Worm (Caenorhabditis elegans) whole organism, midembryonic: ENCODE measurements around the gene F41E6.7.

ENCODE experiments used
- T22C8.4 ChIP-seq: fragments of 200-800 bp; sonication (Bioruptor generic); IDR thresholded peaks from 2 replicates; pipeline ENCODE4 v1.3.6; 2022; ENCODE audit warnings: missing genetic modification characterization, missing compliant biosample characterization
- cog-1 ChIP-seq: sonication (generic microtip); optimal IDR thresholded peaks from 2 replicates; lab custom pipeline; 2016; ENCODE audit warnings: missing genetic modification characterization, missing compliant biosample characterization
- flt-1 ChIP-seq: fragments of 200-800 bp; sonication (Bioruptor generic); IDR thresholded peaks from 2 replicates; pipeline ENCODE4 v1.3.6; 2022; ENCODE audit warnings: missing genetic modification characterization, missing compliant biosample characterization
- klf-2 ChIP-seq: fragments of 200-800 bp; sonication (Bioruptor generic); conservative IDR thresholded peaks from 2 replicates; pipeline ENCODE4 v1.3.6; 2022; ENCODE audit warnings: missing genetic modification reagents, missing genetic modification characterization, missing compliant biosample characterization
- med-1 ChIP-seq: sonication (generic microtip); optimal IDR thresholded peaks from 2 replicates; lab custom pipeline; 2017; ENCODE audit warnings: missing genetic modification characterization, mild to moderate bottlenecking, missing compliant biosample characterization, antibody characterized with exemption, missing genetic modification reagents; ENCODE audit not compliant: insufficient read depth
- ref-1 ChIP-seq: fragments of 200-800 bp; sonication (Bioruptor generic); conservative IDR thresholded peaks from 2 replicates; pipeline ENCODE4 v1.3.6; 2022; ENCODE audit warnings: missing genetic modification reagents, missing genetic modification characterization, missing compliant biosample characterization
- tab-1 ChIP-seq: fragments of 200-800 bp; sonication (Bioruptor generic); IDR thresholded peaks from 2 replicates; pipeline ENCODE4 v1.3.6; 2022; ENCODE audit warnings: missing genetic modification characterization, missing compliant biosample characterization
- ztf-23 ChIP-seq: fragments of 200-800 bp; sonication (Bioruptor generic); IDR thresholded peaks from 2 replicates; pipeline ENCODE4 v1.3.6; 2022; ENCODE audit warnings: missing genetic modification reagents, missing genetic modification characterization, missing compliant biosample characterization
- ztf-29 ChIP-seq: fragments of 200-800 bp; sonication (Bioruptor generic); IDR thresholded peaks from 2 replicates; pipeline ENCODE4 v1.3.6; 2022; ENCODE audit warnings: missing genetic modification reagents, missing genetic modification characterization, missing compliant biosample characterization

F41E6.7 gene

ce11 chrV:8599192-8599591 is at the start of gene F41E6.7:
F41E6.7 (minus strand) TSS chrV:8599292.
- TF ChIP-seq ztf-29 (no peak), klf-2 (no peak), flt-1 (GFP tag; lab: Robert Waterston, UW) (no peak), cog-1 (no peak), tab-1 (GFP tag; lab: Robert Waterston, UW) (no peak), ref-1 (GFP tag; lab: Robert Waterston, UW) (no peak), T22C8.4 (GFP tag; lab: Robert Waterston, UW) (no peak), med-1 (GFP tag; lab: Kevin White, UChicago) (no peak), ztf-23 (no peak)

- TF ChIP-seq med-1 (GFP tag; lab: Kevin White, UChicago) (no peak), ztf-29 (no peak), cog-1 (no peak), flt-1 (GFP tag; lab: Robert Waterston, UW) (no peak), ref-1 (GFP tag; lab: Robert Waterston, UW) (no peak), ztf-23 (no peak), tab-1 (GFP tag; lab: Robert Waterston, UW) (no peak), klf-2 (no peak)
These were observed 49.2 kb upstream of the F41E6.7 start for ce11 chrV:8648251-8648650.

ce11 chrV:8643093-8643492 is 44.0 kb upstream of the F41E6.7 start, which contains the start of gene asp-13:
asp-13 (minus strand) TSS chrV:8643193.
- no peak for TF ChIP-seq med-1 (GFP tag; lab: Kevin White, UChicago)
- TF ChIP-seq ref-1 (GFP tag; lab: Robert Waterston, UW), result no peak
- no peak for TF ChIP-seq ztf-29
- TF ChIP-seq tab-1 (GFP tag; lab: Robert Waterston, UW), result no peak
- TF ChIP-seq ztf-23, result no peak
- no peak for TF ChIP-seq flt-1 (GFP tag; lab: Robert Waterston, UW)
- no peak for TF ChIP-seq cog-1
- no peak for TF ChIP-seq klf-2
- TF ChIP-seq T22C8.4 (GFP tag; lab: Robert Waterston, UW), result no peak

ce11 chrV:8641266-8641665 is 42.2 kb upstream of the F41E6.7 start, which contains the start of gene F28A12.3:
F28A12.3 (minus strand) TSS chrV:8641366.
- no peak for TF ChIP-seq klf-2
- TF ChIP-seq ztf-23, result no peak
- no peak for TF ChIP-seq ref-1 (GFP tag; lab: Robert Waterston, UW)
- TF ChIP-seq tab-1 (GFP tag; lab: Robert Waterston, UW), result no peak
- no peak for TF ChIP-seq ztf-29
- TF ChIP-seq flt-1 (GFP tag; lab: Robert Waterston, UW), result no peak
- no peak for TF ChIP-seq T22C8.4 (GFP tag; lab: Robert Waterston, UW)
- no peak for TF ChIP-seq cog-1
- TF ChIP-seq med-1 (GFP tag; lab: Kevin White, UChicago), result no peak

ce11 chrV:8637666-8638271 is 38.7 kb upstream of the F41E6.7 start, which contains the start of the genes F28A12.10 and acd-4:
F28A12.10 (minus strand) TSS chrV:8637766.
acd-4 (plus strand) TSS chrV:8638221.
- no peak for TF ChIP-seq cog-1

ce11 chrV:8636907-8637306 is 37.8 kb upstream of the F41E6.7 start, which contains the start of gene grl-12:
grl-12 (minus strand) TSS chrV:8637007.
- TF ChIP-seq T22C8.4 (GFP tag; lab: Robert Waterston, UW), result no peak
- no peak for TF ChIP-seq tab-1 (GFP tag; lab: Robert Waterston, UW)
- no peak for TF ChIP-seq ztf-29

ce11 chrV:8635575-8635974 is 36.5 kb upstream of the F41E6.7 start, which contains the start of gene oac-29:
oac-29 (minus strand) TSS chrV:8635675.
- no peak for TF ChIP-seq med-1 (GFP tag; lab: Kevin White, UChicago)

- TF ChIP-seq ztf-29, result no peak
These were observed 33.7 kb upstream of the F41E6.7 start for ce11 chrV:8632788-8633187.

ce11 chrV:8631277-8631765 is 32.2 kb upstream of the F41E6.7 start, which contains the start of gene atg-18:
atg-18 (minus strand) TSS chrV:8631327.
- peak; percentile 51; the same call in 1 of the 2 replicates for TF ChIP-seq klf-2
- TF ChIP-seq med-1 (GFP tag; lab: Kevin White, UChicago), result peak; percentile 78
- peak; percentile 68; the same call in 1 of the 2 replicates for TF ChIP-seq ztf-23
- peak; percentile 2 for TF ChIP-seq cog-1
- peak; percentile 58; the same call in 1 of the 2 replicates for TF ChIP-seq ztf-29
- no peak for TF ChIP-seq T22C8.4 (GFP tag; lab: Robert Waterston, UW)

- TF ChIP-seq klf-2 (no peak), ref-1 (GFP tag; lab: Robert Waterston, UW) (no peak), tab-1 (GFP tag; lab: Robert Waterston, UW) (no peak), flt-1 (GFP tag; lab: Robert Waterston, UW) (no peak), ztf-29 (no peak)
These were observed 29.9 kb upstream of the F41E6.7 start, which contains the start of gene F41E6.12 for ce11 chrV:8629029-8629428. F41E6.12 (minus strand) TSS chrV:8629129.

- TF ChIP-seq flt-1 (GFP tag; lab: Robert Waterston, UW) (no peak), cog-1 (no peak), ref-1 (GFP tag; lab: Robert Waterston, UW) (no peak), T22C8.4 (GFP tag; lab: Robert Waterston, UW) (no peak), tab-1 (GFP tag; lab: Robert Waterston, UW) (no peak), med-1 (GFP tag; lab: Kevin White, UChicago) (no peak), ztf-29 (no peak), ztf-23 (no peak), klf-2 (no peak)
These were observed 28.5 kb upstream of the F41E6.7 start for ce11 chrV:8627580-8627979.
